Worm (Caenorhabditis elegans) whole organism, early embryonic: ENCODE results near the gene elpc-3.

Source experiments
- B0310.2 ChIP-seq: sonication (generic microtip); optimal IDR thresholded peaks from 2 replicates; lab custom pipeline; 2016; ENCODE audit warnings: mild to moderate bottlenecking, missing genetic modification characterization, missing compliant biosample characterization
- F13C5.2 ChIP-seq: sonication (generic microtip); optimal IDR thresholded peaks from 2 replicates; lab custom pipeline; 2017; ENCODE audit warnings: mild to moderate bottlenecking, missing genetic modification characterization, inconsistent platforms, missing compliant biosample characterization
- aly-1 ChIP-seq: sonication (generic microtip); optimal IDR thresholded peaks from 2 replicates; lab custom pipeline; 2016; ENCODE audit warnings: missing genetic modification characterization, missing compliant biosample characterization
- ama-1 ChIP-seq: fragments of 150-350 bp; optimal IDR thresholded peaks from 2 replicates; lab custom pipeline; 2014
- ceh-13 ChIP-seq: fragments of 200-800 bp; sonication (Bioruptor generic); optimal IDR thresholded peaks from 2 replicates; lab custom pipeline; 2018; ENCODE audit warnings: mild to moderate bottlenecking, missing genetic modification characterization, missing compliant biosample characterization
- ceh-36 ChIP-seq: sonication (generic microtip); optimal IDR thresholded peaks from 2 replicates; lab custom pipeline; 2016; ENCODE audit warnings: missing genetic modification characterization, inconsistent platforms, missing compliant biosample characterization
- ets-7 ChIP-seq: sonication (generic microtip); optimal IDR thresholded peaks from 2 replicates; lab custom pipeline; 2016; ENCODE audit warnings: missing genotype, missing genetic modification characterization, missing compliant biosample characterization
- flt-1 ChIP-seq: fragments of 200-800 bp; sonication (Bioruptor generic); IDR thresholded peaks from 2 replicates; pipeline ENCODE4 v1.3.6; 2022; ENCODE audit warnings: missing genetic modification characterization, missing compliant biosample characterization
- hmbx-1 ChIP-seq: sonication (generic microtip); optimal IDR thresholded peaks from 2 replicates; lab custom pipeline; 2016; ENCODE audit warnings: mild to moderate bottlenecking, missing genetic modification characterization, missing compliant biosample characterization
- hmg-4 ChIP-seq: fragments of 200-800 bp; sonication (Bioruptor generic); optimal IDR thresholded peaks from 2 replicates; lab custom pipeline; 2018; ENCODE audit warnings: mild to moderate bottlenecking, missing genetic modification characterization, missing compliant biosample characterization
- hnd-1 ChIP-seq: sonication (generic microtip); optimal IDR thresholded peaks from 2 replicates; lab custom pipeline; 2016; ENCODE audit warnings: missing genetic modification characterization, missing compliant biosample characterization
- pes-1 ChIP-seq: fragments of 200-800 bp; sonication (Bioruptor generic); IDR thresholded peaks from 2 replicates; pipeline ENCODE4 v1.3.6; 2022; ENCODE audit warnings: missing genetic modification reagents, missing genetic modification characterization, missing compliant biosample characterization
- scrt-1 ChIP-seq: fragments of 200-800 bp; sonication (Bioruptor generic); IDR thresholded peaks from 2 replicates; pipeline ENCODE4 v1.3.6; 2022; ENCODE audit warnings: missing genetic modification characterization, missing compliant biosample characterization
- sea-1 ChIP-seq: fragments of 200-800 bp; sonication (Bioruptor generic); conservative IDR thresholded peaks from 2 replicates; pipeline ENCODE4 v1.3.6; 2022; ENCODE audit warnings: missing genetic modification characterization, missing compliant biosample characterization
- tbx-11 ChIP-seq: fragments of 200-800 bp; sonication (Bioruptor generic); IDR thresholded peaks from 2 replicates; pipeline ENCODE4 v1.3.6; 2022; ENCODE audit warnings: missing genetic modification characterization, missing compliant biosample characterization
- tbx-37 ChIP-seq: fragments of 200-800 bp; sonication (Bioruptor generic); conservative IDR thresholded peaks from 2 replicates; pipeline ENCODE4 v1.3.6; 2022; ENCODE audit warnings: missing genetic modification reagents, missing genetic modification characterization, missing compliant biosample characterization
- tra-4 ChIP-seq: sonication (generic microtip); optimal IDR thresholded peaks from 2 replicates; lab custom pipeline; 2017; ENCODE audit warnings: missing genetic modification characterization, missing compliant biosample characterization

Gene elpc-3

DNA sequence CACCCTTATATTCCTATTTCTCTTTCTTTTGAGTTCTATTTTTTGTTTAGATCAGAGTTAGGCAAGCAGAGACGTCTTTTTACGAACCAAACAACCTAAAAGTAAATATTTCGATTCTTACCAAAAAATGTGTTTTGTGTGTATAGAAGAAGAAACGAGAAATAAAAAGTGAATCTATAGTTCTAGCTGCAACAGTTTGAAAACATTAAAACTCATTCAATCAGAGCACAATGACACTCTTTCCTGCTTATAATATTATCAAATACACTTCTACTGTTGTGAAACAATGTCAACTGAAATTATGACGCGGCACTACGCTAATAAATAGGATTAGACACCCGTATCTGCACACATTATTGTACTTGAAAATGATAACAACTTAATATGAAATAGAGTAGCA lies 14.6 kb upstream of the elpc-3 start, which contains the start of gene ZK836.3:
Gene ZK836.3, minus strand, starts transcription at position 101 of the 400 bp plus-strand sequence.
- TF ChIP-seq tbx-37 (GFP tag; lab: Robert Waterston, UW) (no peak), hnd-1 (no peak), ceh-36 (tag; lab: Kevin White, UChicago) (no peak), scrt-1 (no peak), hmbx-1 (tag; lab: Kevin White, UChicago) (no peak), hmg-4 (GFP tag; lab: Kevin White, UChicago) (no peak), ama-1 (lab: Kevin White, UChicago) (no peak), pes-1 (GFP tag; lab: Robert Waterston, UW) (no peak), B0310.2 (tag; lab: Kevin White, UChicago) (no peak), F13C5.2 (tag; lab: Kevin White, UChicago) (no peak), ceh-13 (GFP tag; lab: Kevin White, UChicago) (no peak), tra-4 (tag; lab: Kevin White, UChicago) (no peak), flt-1 (no peak), tbx-11 (GFP tag; lab: Robert Waterston, UW) (no peak), sea-1 (GFP tag; lab: Robert Waterston, UW) (no peak), ets-7 (tag; lab: Kevin White, UChicago) (no peak), aly-1 (tag; lab: Kevin White, UChicago) (no peak)

ce11 chrV:12194275-12194674 lies 13.1 kb upstream of the elpc-3 start, which contains the start of gene ogdh-2:
ogdh-2 (plus strand) TSS chrV:12194507.
- TF ChIP-seq aly-1 (tag; lab: Kevin White, UChicago) = no peak
- TF ChIP-seq tra-4 (tag; lab: Kevin White, UChicago) = no peak
- TF ChIP-seq flt-1 = no peak
- no peak for TF ChIP-seq ceh-13 (GFP tag; lab: Kevin White, UChicago)
- no peak for TF ChIP-seq hmbx-1 (tag; lab: Kevin White, UChicago)
- no peak for TF ChIP-seq ceh-36 (tag; lab: Kevin White, UChicago)
- TF ChIP-seq hmg-4 (GFP tag; lab: Kevin White, UChicago) = no peak
- TF ChIP-seq sea-1 (GFP tag; lab: Robert Waterston, UW) = no peak
- TF ChIP-seq tbx-11 (GFP tag; lab: Robert Waterston, UW) = no peak
- no peak for TF ChIP-seq F13C5.2 (tag; lab: Kevin White, UChicago)
- no peak for TF ChIP-seq ama-1 (lab: Kevin White, UChicago)
- TF ChIP-seq B0310.2 (tag; lab: Kevin White, UChicago) = no peak

DNA sequence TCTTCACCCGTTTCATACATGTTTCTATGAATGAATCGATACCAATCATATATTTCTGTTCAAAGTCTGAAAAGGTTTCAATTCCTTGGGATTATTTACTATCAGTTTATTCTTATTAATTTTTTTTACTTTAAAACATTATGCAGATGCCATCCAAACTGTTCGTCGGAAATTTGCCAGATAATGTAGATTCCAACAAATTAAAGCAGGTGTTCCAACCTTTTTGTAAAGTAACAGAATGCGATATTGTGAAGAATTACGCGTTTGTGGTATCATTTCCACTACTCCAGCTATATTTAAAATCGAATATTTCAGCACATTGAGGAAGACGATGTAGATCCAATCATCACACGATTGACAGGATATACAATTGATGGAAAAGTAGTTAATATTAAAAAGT lies 10.9 kb upstream of the elpc-3 start, which contains the start of gene rnp-1:
Gene rnp-1, plus strand, starts transcription at position 145 of the 400 bp plus-strand sequence.
- TF ChIP-seq ceh-36 (tag; lab: Kevin White, UChicago) (no peak), hnd-1 (no peak), aly-1 (tag; lab: Kevin White, UChicago) (no peak), tbx-11 (GFP tag; lab: Robert Waterston, UW) (no peak)

DNA sequence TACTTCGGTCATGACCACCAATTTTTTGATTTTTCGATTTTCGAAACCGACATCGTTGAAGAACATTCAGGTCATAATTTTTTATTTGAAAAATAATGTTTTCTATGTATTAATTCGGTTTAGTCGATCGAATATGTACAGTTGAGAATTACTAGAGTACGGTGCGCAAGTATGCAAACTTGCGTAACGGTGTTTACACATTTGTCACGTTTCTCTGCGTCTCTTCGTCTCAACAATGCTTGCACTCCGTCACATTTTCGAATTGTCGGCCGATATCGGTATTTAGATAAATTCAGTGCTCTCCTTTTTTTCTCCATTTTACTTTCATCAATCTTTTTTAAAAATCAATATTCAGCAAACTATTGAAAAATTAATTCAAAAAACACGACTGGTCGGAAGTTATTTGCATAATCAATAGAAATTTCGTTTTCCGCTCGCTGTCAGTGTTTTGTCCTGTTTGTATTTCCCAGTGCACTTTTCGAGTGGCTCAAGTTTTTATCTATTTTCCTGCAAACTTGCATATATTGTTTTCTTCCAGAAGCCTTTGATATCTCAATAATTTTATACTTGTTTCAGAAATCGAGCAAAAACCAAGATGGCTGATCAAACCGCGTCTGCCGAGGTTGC lies 9.8 kb upstream of the elpc-3 start, which contains the start of gene dpy-30:
Gene dpy-30, plus strand, starts transcription at position 577 of the 627 bp plus-strand sequence.
- TF ChIP-seq aly-1 (tag; lab: Kevin White, UChicago) (no peak), ceh-36 (tag; lab: Kevin White, UChicago) (no peak), tra-4 (tag; lab: Kevin White, UChicago) (no peak), ets-7 (tag; lab: Kevin White, UChicago) (no peak), F13C5.2 (tag; lab: Kevin White, UChicago) (peak; percentile 39), scrt-1 (no peak), B0310.2 (tag; lab: Kevin White, UChicago) (no peak), tbx-11 (GFP tag; lab: Robert Waterston, UW) (no peak), ama-1 (lab: Kevin White, UChicago) (no peak)

ce11 chrV:12188830-12189229 lies 7.6 kb upstream of the elpc-3 start:
- TF ChIP-seq ceh-36 (tag; lab: Kevin White, UChicago) (no peak), aly-1 (tag; lab: Kevin White, UChicago) (no peak), flt-1 (no peak), ets-7 (tag; lab: Kevin White, UChicago) (no peak), B0310.2 (tag; lab: Kevin White, UChicago) (no peak), tra-4 (tag; lab: Kevin White, UChicago) (no peak), hnd-1 (no peak), hmbx-1 (tag; lab: Kevin White, UChicago) (no peak), ceh-13 (GFP tag; lab: Kevin White, UChicago) (no peak), pes-1 (GFP tag; lab: Robert Waterston, UW) (no peak), F13C5.2 (tag; lab: Kevin White, UChicago) (no peak), scrt-1 (no peak), sea-1 (GFP tag; lab: Robert Waterston, UW) (no peak), tbx-11 (GFP tag; lab: Robert Waterston, UW) (no peak), ama-1 (lab: Kevin White, UChicago) (no peak), tbx-37 (GFP tag; lab: Robert Waterston, UW) (no peak), hmg-4 (GFP tag; lab: Kevin White, UChicago) (no peak)

ce11 chrV:12187344-12187743 lies 6.1 kb upstream of the elpc-3 start, which contains the start of gene ZK863.8:
ZK863.8 (minus strand) TSS chrV:12187516.
- TF ChIP-seq tbx-37 (GFP tag; lab: Robert Waterston, UW) = no peak

ce11 chrV:12184308-12184999 lies 3.2 kb upstream of the elpc-3 start, which contains the start of gene srd-4:
srd-4 (plus strand) TSS chrV:12184949.
- TF ChIP-seq tbx-37 (GFP tag; lab: Robert Waterston, UW) (no peak), hnd-1 (no peak), tra-4 (tag; lab: Kevin White, UChicago) (no peak), hmg-4 (GFP tag; lab: Kevin White, UChicago) (no peak), tbx-11 (GFP tag; lab: Robert Waterston, UW) (no peak), ets-7 (tag; lab: Kevin White, UChicago) (no peak), ceh-13 (GFP tag; lab: Kevin White, UChicago) (no peak), aly-1 (tag; lab: Kevin White, UChicago) (no peak), F13C5.2 (tag; lab: Kevin White, UChicago) (no peak), flt-1 (no peak), B0310.2 (tag; lab: Kevin White, UChicago) (no peak), hmbx-1 (tag; lab: Kevin White, UChicago) (no peak), sea-1 (GFP tag; lab: Robert Waterston, UW) (no peak), pes-1 (GFP tag; lab: Robert Waterston, UW) (no peak), scrt-1 (no peak)
